Worm (Caenorhabditis elegans): ENCODE measurements around the gene F17E9.15.

F17E9.15 gene

ce11 chrIV:8333988-8334863, 13.0 kb upstream of the F17E9.15 start, which contains the start of gene his-32:
TSS of gene his-32 (plus strand) at chrIV:8334305.
- TF ChIP-seq egl-44 (GFP tag; IDR thresholded peaks at IDR 0.05): no peak
- no peak for TF ChIP-seq ztf-6 (GFP tag; IDR thresholded peaks at IDR 0.05)
- no peak for TF ChIP-seq ztf-26 (tag; optimal IDR thresholded peaks at IDR 0.05)
- no peak for TF ChIP-seq Y53G8AR.9 (GFP tag; conservative IDR thresholded peaks at IDR 0.05)
- TF ChIP-seq egrh-3 (GFP tag; IDR thresholded peaks at IDR 0.05): peak; percentile 49; the same call in 1 of the 2 replicates
- no peak for TF ChIP-seq ceh-58 (GFP tag; IDR thresholded peaks at IDR 0.05)
- no peak for TF ChIP-seq ztf-3 (GFP tag; optimal IDR thresholded peaks at IDR 0.05)
- no peak for TF ChIP-seq chd-7 (tag; optimal IDR thresholded peaks at IDR 0.05)
- TF ChIP-seq pha-4 (tag; optimal IDR thresholded peaks at IDR 0.05): no peak
- TF ChIP-seq F39B2.1 (GFP tag; IDR thresholded peaks at IDR 0.05): peak; percentile 63; the same call in 1 of the 2 replicates
- no peak for TF ChIP-seq F52B5.7 (tag; optimal IDR thresholded peaks at IDR 0.05)
- TF ChIP-seq B0336.3 (GFP tag; IDR thresholded peaks at IDR 0.05): no peak
- TF ChIP-seq egl-18 (GFP tag; IDR thresholded peaks at IDR 0.05): no peak
- no peak for TF ChIP-seq ama-1 (optimal IDR thresholded peaks at IDR 0.05)
- no peak for TF ChIP-seq ama-1 (GFP tag; optimal IDR thresholded peaks at IDR 0.05)
- peak; percentile 37; the same call in 1 of the 2 replicates for TF ChIP-seq ekl-4 (GFP tag; IDR thresholded peaks at IDR 0.05)
- TF ChIP-seq F57C9.4 (tag; optimal IDR thresholded peaks at IDR 0.05): no peak
- no peak for TF ChIP-seq Y79H2A.3 (GFP tag; conservative IDR thresholded peaks at IDR 0.05)
- no peak for TF ChIP-seq lin-54 (GFP tag; optimal IDR thresholded peaks at IDR 0.05)
- no peak for TF ChIP-seq ceh-40 (GFP tag; IDR thresholded peaks at IDR 0.05)
- no peak for TF ChIP-seq attf-6 (GFP tag; IDR thresholded peaks at IDR 0.05)
- no peak for TF ChIP-seq ccch-3 (GFP tag; optimal IDR thresholded peaks at IDR 0.05)
- peak; percentile 44; the same call in 1 of the 2 replicates for TF ChIP-seq pbrm-1 (GFP tag; IDR thresholded peaks at IDR 0.05)
- no peak for TF ChIP-seq Y53F4B.3 (GFP tag; IDR thresholded peaks at IDR 0.05)

- TF ChIP-seq madf-6 (GFP tag; IDR thresholded peaks at IDR 0.05) (no peak), pbrm-1 (GFP tag; IDR thresholded peaks at IDR 0.05) (no peak), lin-54 (GFP tag; optimal IDR thresholded peaks at IDR 0.05) (no peak), die-1 (tag; optimal IDR thresholded peaks at IDR 0.05) (no peak), akir-1 (GFP tag; optimal IDR thresholded peaks at IDR 0.05) (no peak), snpc-1.1 (tag; optimal IDR thresholded peaks at IDR 0.05; ENCODE audit: insufficient read depth) (no peak)
These were observed 7.6 kb upstream of the F17E9.15 start, which contains the start of gene lgc-6 for ce11 chrIV:8339636-8340035. TSS of gene lgc-6 (plus strand) at chrIV:8339936.

- TF ChIP-seq lsl-1 (GFP tag; optimal IDR thresholded peaks at IDR 0.05) (no peak), hlh-26 (GFP tag; conservative IDR thresholded peaks at IDR 0.05) (no peak), pbrm-1 (GFP tag; IDR thresholded peaks at IDR 0.05) (no peak), ztf-28 (GFP tag; IDR thresholded peaks at IDR 0.05) (no peak), sea-2 (GFP tag; IDR thresholded peaks at IDR 0.05) (no peak), mel-28 (tag; optimal IDR thresholded peaks at IDR 0.05; ENCODE audit: borderline replicate concordance) (no peak), attf-6 (GFP tag; IDR thresholded peaks at IDR 0.05) (no peak), hmg-20 (GFP tag; IDR thresholded peaks at IDR 0.05) (no peak)
These were observed 4.8 kb upstream of the F17E9.15 start, which contains the start of gene lgc-5 for ce11 chrIV:8342385-8342784. TSS of gene lgc-5 (plus strand) at chrIV:8342685.

- TF ChIP-seq ztf-28 (GFP tag; IDR thresholded peaks at IDR 0.05) (no peak), snpc-3.4 (tag; optimal IDR thresholded peaks at IDR 0.05) (no peak), nfyb-1 (GFP tag; IDR thresholded peaks at IDR 0.05) (no peak), F23B12.7 (tag; optimal IDR thresholded peaks at IDR 0.05; ENCODE audit: insufficient read depth) (no peak), tlf-1 (GFP tag; optimal IDR thresholded peaks at IDR 0.05) (no peak), lsy-27 (tag; optimal IDR thresholded peaks at IDR 0.05; ENCODE audit: borderline replicate concordance, insufficient read depth) (no peak), K12H6.12 (tag; optimal IDR thresholded peaks at IDR 0.05) (no peak), lir-1 (GFP tag; conservative IDR thresholded peaks at IDR 0.05) (no peak), efl-1 (GFP tag; optimal IDR thresholded peaks at IDR 0.05) (no peak), hmg-1.2 (GFP tag; IDR thresholded peaks at IDR 0.05) (no peak), rcor-1 (GFP tag; IDR thresholded peaks at IDR 0.05) (no peak)
These were observed 1.7 kb upstream of the F17E9.15 start, which contains the start of gene F17E9.5 for ce11 chrIV:8345518-8345917. TSS of gene F17E9.5 (plus strand) at chrIV:8345818.

All from whole organism, young adult.